Worm (Caenorhabditis elegans): ENCODE measurements around the gene dach-1.

- no peak for TF ChIP-seq cebp-1 (GFP tag; IDR thresholded peaks at IDR 0.05)
- no peak for TF ChIP-seq cebp-1 (tag; optimal IDR thresholded peaks at IDR 0.05)
- TF ChIP-seq T26A5.8 (tag; optimal IDR thresholded peaks at IDR 0.05): no peak
- no peak for TF ChIP-seq snpc-4 (GFP tag; optimal IDR thresholded peaks at IDR 0.05)
- TF ChIP-seq snpc-4 (tag; optimal IDR thresholded peaks at IDR 0.05): no peak
- no peak for TF ChIP-seq unc-62 (GFP tag; optimal IDR thresholded peaks at IDR 0.05)
Measured at ce11 chrV:3957608-3958007, 7.8 kb downstream of the dach-1 start, which contains the start of gene cyp-34A5.
